Fruit fly (Drosophila melanogaster) whole organism, embryonic: ENCODE data around the gene smash.

Experiments used
- Asciz ChIP-seq: fragments of 200-800 bp; sonication (Bioruptor generic); optimal IDR thresholded peaks from 2 replicates; lab custom pipeline; 2017; ENCODE audit warnings: missing biosample characterization, mild to moderate bottlenecking, missing genetic modification characterization, missing genetic modification reagents
- Atf-2 ChIP-seq: fragments of 200-800 bp; sonication (Bioruptor generic); optimal IDR thresholded peaks from 2 replicates; lab custom pipeline; 2016; ENCODE audit warnings: missing biosample characterization, missing genetic modification characterization
- B-H1 ChIP-seq: fragments of 200-800 bp; sonication (Bioruptor generic); IDR thresholded peaks from 3 replicates; pipeline ENCODE4 v1.3.6; 2022; ENCODE audit warnings: missing biosample characterization, missing genetic modification characterization
- C15 ChIP-seq: fragments of 200-800 bp; sonication (Bioruptor generic); IDR thresholded peaks from 3 replicates; pipeline ENCODE4 v1.3.6; 2022; ENCODE audit warnings: missing biosample characterization, missing genetic modification characterization
- CG13624 ChIP-seq: fragments of 200-800 bp; sonication (Bioruptor generic); optimal IDR thresholded peaks from 2 replicates; lab custom pipeline; 2016; ENCODE audit warnings: missing biosample characterization, missing genetic modification characterization
- CG16779 ChIP-seq: fragments of 200-800 bp; sonication (Bioruptor generic); IDR thresholded peaks from 2 replicates; pipeline ENCODE4 v1.3.6; 2022; ENCODE audit warnings: missing biosample characterization, missing genetic modification characterization
- CG17361 ChIP-seq: fragments of 200-800 bp; sonication (Bioruptor generic); IDR thresholded peaks from 3 replicates; pipeline ENCODE4 v1.3.6; 2022; ENCODE audit warnings: missing biosample characterization, missing genetic modification characterization
- CG17385 ChIP-seq: fragments of 200-800 bp; sonication (Bioruptor generic); optimal IDR thresholded peaks from 3 replicates; lab custom pipeline; 2018; ENCODE audit warnings: missing biosample characterization, mild to moderate bottlenecking, missing genetic modification characterization
- CG1832 ChIP-seq: fragments of 200-800 bp; sonication (Bioruptor generic); optimal IDR thresholded peaks from 2 replicates; lab custom pipeline; 2017; ENCODE audit warnings: missing biosample characterization, mild to moderate bottlenecking, missing genetic modification characterization, inconsistent platforms
- CG2120 ChIP-seq: fragments of 200-800 bp; sonication (Bioruptor generic); optimal IDR thresholded peaks from 3 replicates; lab custom pipeline; 2016; ENCODE audit warnings: missing biosample characterization, missing genetic modification characterization
- CG2875 ChIP-seq: fragments of 200-800 bp; sonication (Bioruptor generic); optimal IDR thresholded peaks from 2 replicates; lab custom pipeline; 2017; ENCODE audit warnings: missing biosample characterization, mild to moderate bottlenecking, missing genetic modification characterization, missing genetic modification reagents
- CG31224 ChIP-seq: fragments of 200-800 bp; sonication (Bioruptor generic); IDR thresholded peaks from 2 replicates; pipeline ENCODE4 v1.3.6; 2022; ENCODE audit warnings: missing biosample characterization, missing genetic modification characterization
- CG33213 ChIP-seq: fragments of 200-800 bp; sonication (Bioruptor generic); optimal IDR thresholded peaks from 3 replicates; lab custom pipeline; 2016; ENCODE audit warnings: missing biosample characterization, missing genetic modification characterization
- CG34224 ChIP-seq: fragments of 200-800 bp; sonication (Bioruptor generic); IDR thresholded peaks from 3 replicates; pipeline ENCODE4 v1.3.6; 2022; ENCODE audit warnings: missing biosample characterization, missing genetic modification characterization; ENCODE audit not compliant: partially characterized antibody
- CG4707 ChIP-seq: fragments of 200-800 bp; sonication (Bioruptor generic); optimal IDR thresholded peaks from 2 replicates; lab custom pipeline; 2018; ENCODE audit warnings: missing biosample characterization, mild to moderate bottlenecking, missing genetic modification characterization, moderate library complexity
- CG5180 ChIP-seq: fragments of 200-800 bp; sonication (Bioruptor generic); optimal IDR thresholded peaks from 3 replicates; lab custom pipeline; 2017; ENCODE audit warnings: missing biosample characterization, missing genetic modification characterization, mild to moderate bottlenecking, moderate library complexity, missing genetic modification reagents
- CG6175 ChIP-seq: fragments of 200-800 bp; sonication (Bioruptor generic); IDR thresholded peaks from 3 replicates; pipeline ENCODE4 v1.3.6; 2022; ENCODE audit warnings: missing biosample characterization, missing genetic modification characterization
- CG6765 ChIP-seq: fragments of 200-800 bp; sonication (Bioruptor generic); optimal IDR thresholded peaks from 3 replicates; lab custom pipeline; 2017; ENCODE audit warnings: missing biosample characterization, mild to moderate bottlenecking, missing genetic modification characterization
- CG7357 ChIP-seq: fragments of 200-800 bp; sonication (Bioruptor generic); IDR thresholded peaks from 3 replicates; pipeline ENCODE4 v1.3.6; 2022; ENCODE audit warnings: missing biosample characterization, missing genetic modification characterization
- CG7928 ChIP-seq: fragments of 200-800 bp; sonication (Bioruptor generic); optimal IDR thresholded peaks from 2 replicates; lab custom pipeline; 2017; ENCODE audit warnings: missing biosample characterization, mild to moderate bottlenecking, missing genetic modification characterization
- CG8924 ChIP-seq: fragments of 200-800 bp; optimal IDR thresholded peaks from 3 replicates; lab custom pipeline; 2019; ENCODE audit warnings: missing biosample characterization, mild to moderate bottlenecking, missing genetic modification characterization, moderate library complexity
- D19A ChIP-seq: fragments of 200-800 bp; optimal IDR thresholded peaks from 3 replicates; lab custom pipeline; 2019; ENCODE audit warnings: missing biosample characterization, mild to moderate bottlenecking, missing genetic modification characterization, moderate library complexity
- Deaf1 ChIP-seq: fragments of 200-800 bp; optimal IDR thresholded peaks from 3 replicates; lab custom pipeline; 2019; ENCODE audit warnings: missing biosample characterization, mild to moderate bottlenecking, missing genetic modification characterization, moderate library complexity
- Eip74EF ChIP-seq, 2 experiments: fragments of 200-800 bp in 1 of 2; fragments of >200 bp in 1 of 2; sonication (Bioruptor generic) in 1 of 2; optimal IDR thresholded peaks; 2 replicates each; lab custom pipeline; 2017 to 2019; ENCODE audit warnings: missing biosample characterization in 2 of 2, missing genetic modification characterization in 2 of 2, mild to moderate bottlenecking in 1 of 2, moderate library complexity in 1 of 2
- Mrtf ChIP-seq: fragments of 200-800 bp; sonication (Bioruptor generic); IDR thresholded peaks from 3 replicates; pipeline ENCODE4 v1.3.6; 2022; ENCODE audit warnings: missing biosample characterization, missing genetic modification characterization
- Myb ChIP-seq: fragments of 200-800 bp; sonication (Bioruptor generic); optimal IDR thresholded peaks from 2 replicates; lab custom pipeline; 2016; ENCODE audit warnings: missing biosample characterization, missing genetic modification characterization
- Nf-YC ChIP-seq: fragments of 200-800 bp; optimal IDR thresholded peaks from 3 replicates; lab custom pipeline; 2019; ENCODE audit warnings: missing biosample characterization, mild to moderate bottlenecking, missing genetic modification characterization, moderate library complexity
- Vsx1 ChIP-seq: fragments of 200-800 bp; sonication (Bioruptor generic); optimal IDR thresholded peaks from 2 replicates; lab custom pipeline; 2017; ENCODE audit warnings: missing biosample characterization, mild to moderate bottlenecking, missing genetic modification characterization, missing genetic modification reagents
- YL-1 ChIP-seq: fragments of 200-800 bp; sonication (Bioruptor generic); optimal IDR thresholded peaks from 3 replicates; lab custom pipeline; 2017; ENCODE audit warnings: missing biosample characterization, mild to moderate bottlenecking, missing genetic modification characterization
- disco-r ChIP-seq: fragments of 200-800 bp; sonication (Bioruptor generic); optimal IDR thresholded peaks from 2 replicates; lab custom pipeline; 2016; ENCODE audit warnings: missing biosample characterization, missing genetic modification characterization
- fd96Cb ChIP-seq: fragments of 200-800 bp; sonication (Bioruptor generic); optimal IDR thresholded peaks from 2 replicates; lab custom pipeline; 2018; ENCODE audit warnings: missing biosample characterization, mild to moderate bottlenecking, missing genetic modification characterization, moderate library complexity
- gcm ChIP-seq: fragments of 200-800 bp; sonication (Bioruptor generic); optimal IDR thresholded peaks from 2 replicates; lab custom pipeline; 2019; ENCODE audit warnings: missing biosample characterization, mild to moderate bottlenecking, missing genetic modification characterization, moderate library complexity
- gro ChIP-seq: fragments of 200-800 bp; sonication (Bioruptor generic); optimal IDR thresholded peaks from 2 replicates; lab custom pipeline; 2016; ENCODE audit warnings: missing biosample characterization, missing genetic modification characterization
- gsb ChIP-seq: fragments of 200-800 bp; sonication (Bioruptor generic); IDR thresholded peaks from 2 replicates; pipeline ENCODE4 v1.3.6; 2022; ENCODE audit warnings: missing biosample characterization, missing genetic modification characterization
- gsb-n ChIP-seq: fragments of 200-800 bp; sonication (Bioruptor generic); optimal IDR thresholded peaks from 3 replicates; lab custom pipeline; 2018; ENCODE audit warnings: missing biosample characterization, mild to moderate bottlenecking, missing genetic modification characterization
- jumu ChIP-seq: fragments of 200-800 bp; sonication (Bioruptor generic); optimal IDR thresholded peaks from 3 replicates; lab custom pipeline; 2016; ENCODE audit warnings: missing biosample characterization, missing genetic modification characterization
- lmd ChIP-seq: fragments of 200-800 bp; sonication (Bioruptor generic); IDR thresholded peaks from 2 replicates; pipeline ENCODE4 v1.3.6; 2022; ENCODE audit warnings: missing biosample characterization, missing genetic modification characterization
- nerfin-1 ChIP-seq: fragments of 200-800 bp; sonication (Bioruptor generic); optimal IDR thresholded peaks from 3 replicates; lab custom pipeline; 2019; ENCODE audit warnings: missing biosample characterization, mild to moderate bottlenecking, missing genetic modification characterization, moderate library complexity
- nerfin-2 ChIP-seq: fragments of 200-800 bp; sonication (Bioruptor generic); IDR thresholded peaks from 2 replicates; pipeline ENCODE4 v1.3.6; 2022; ENCODE audit warnings: missing biosample characterization, missing genetic modification characterization; ENCODE audit not compliant: partially characterized antibody
- oc ChIP-seq: fragments of 200-800 bp; sonication (Bioruptor generic); optimal IDR thresholded peaks from 2 replicates; lab custom pipeline; 2018; ENCODE audit warnings: missing biosample characterization, mild to moderate bottlenecking, missing genetic modification characterization, moderate library complexity
- pita ChIP-seq: fragments of 200-800 bp; sonication (Bioruptor generic); optimal IDR thresholded peaks from 2 replicates; lab custom pipeline; 2017; ENCODE audit warnings: missing biosample characterization, mild to moderate bottlenecking, missing genetic modification characterization
- psq ChIP-seq: fragments of 200-800 bp; sonication (Bioruptor generic); optimal IDR thresholded peaks from 2 replicates; lab custom pipeline; 2017; ENCODE audit warnings: missing biosample characterization, missing genetic modification characterization
- run ChIP-seq: fragments of 200-800 bp; sonication (Bioruptor generic); optimal IDR thresholded peaks from 3 replicates; lab custom pipeline; 2018; ENCODE audit warnings: missing biosample characterization, mild to moderate bottlenecking, missing genetic modification characterization
- slbo ChIP-seq: fragments of 200-800 bp; sonication (Bioruptor generic); IDR thresholded peaks from 2 replicates; pipeline ENCODE4 v1.3.6; 2022; ENCODE audit warnings: missing biosample characterization, missing genetic modification characterization
- stwl ChIP-seq: fragments of 200-800 bp; sonication (Bioruptor generic); optimal IDR thresholded peaks from 3 replicates; lab custom pipeline; 2018; ENCODE audit warnings: missing biosample characterization, mild to moderate bottlenecking, missing genetic modification characterization, moderate library complexity
- vvl ChIP-seq: fragments of 200-800 bp; sonication (Bioruptor generic); IDR thresholded peaks from 2 replicates; pipeline ENCODE4 v1.3.6; 2022; ENCODE audit warnings: missing biosample characterization, missing genetic modification characterization
- z ChIP-seq: fragments of 200-800 bp; sonication (Bioruptor generic); IDR thresholded peaks from 3 replicates; pipeline ENCODE4 v1.3.6; 2022; ENCODE audit warnings: missing biosample characterization, missing genetic modification characterization
- zen ChIP-seq: fragments of 200-800 bp; sonication (Bioruptor generic); optimal IDR thresholded peaks from 3 replicates; lab custom pipeline; 2018; ENCODE audit warnings: missing biosample characterization, mild to moderate bottlenecking, missing genetic modification characterization, moderate library complexity
- zen2 ChIP-seq: fragments of 200-800 bp; sonication (Bioruptor generic); IDR thresholded peaks from 3 replicates; pipeline ENCODE4 v1.3.6; 2022; ENCODE audit warnings: missing biosample characterization, missing genetic modification characterization; ENCODE audit not compliant: partially characterized antibody

Gene smash

DNA sequence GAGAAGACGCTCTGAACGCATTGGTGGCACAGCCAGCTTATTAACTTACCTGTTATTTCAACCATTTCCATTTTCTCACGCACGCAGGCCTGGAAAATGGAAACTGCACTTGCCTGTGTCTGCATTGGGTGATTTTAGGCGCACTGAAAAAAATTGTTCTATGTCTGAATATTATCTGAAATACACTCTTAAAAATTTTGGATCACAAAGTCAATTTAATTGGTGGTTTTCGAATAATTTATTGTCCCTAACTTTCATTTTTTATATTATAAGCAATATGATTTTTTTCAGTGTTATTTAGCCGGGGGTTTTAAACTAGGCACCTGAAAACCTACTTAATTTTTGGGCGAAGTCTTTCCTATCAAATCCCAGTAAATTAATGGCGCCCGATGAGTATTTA, 3.7 kb downstream of the smash start (continued):
- TF ChIP-seq Nf-YC (peak; percentile 29), stwl (tag; lab: Kevin White, UChicago) (peak; percentile 59), Asciz (GFP tag; lab: Kevin White, UChicago) (peak; percentile 87), B-H1 (peak; percentile 71; the same call in 2 of the 3 replicates), Myb (GFP tag; lab: Kevin White, UChicago) (peak; percentile 22), zen2 (GFP tag; lab: Robert Waterston, UW) (no peak), oc (tag; lab: Kevin White, UChicago) (peak; percentile 16), CG2875 (peak; percentile 64), CG6175 (GFP tag; lab: Robert Waterston, UW) (no peak), CG17385 (peak; percentile 67), gcm (GFP tag; lab: Kevin White, UChicago) (peak; percentile 80), z (GFP tag; lab: Robert Waterston, UW) (peak; percentile 56; the same call in 1 of the 3 replicates), Vsx1 (GFP tag; lab: Kevin White, UChicago) (peak; percentile 88), CG8924 (tag; lab: Kevin White, UChicago) (peak; percentile 86), Deaf1 (peak; percentile 54), CG33213 (GFP tag; lab: Kevin White, UChicago) (peak; percentile 48), CG4707 (no peak), CG13624 (GFP tag; lab: Kevin White, UChicago) (peak; percentile 52), CG34224 (GFP tag; lab: Robert Waterston, UW) (no peak), Eip74EF (GFP tag; optimal IDR thresholded peaks at IDR 0.05; lab: Kevin White, UChicago) (peak in 1 of 2 experiments; percentile 14), gsb-n (tag; lab: Kevin White, UChicago) (peak; percentile 81), YL-1 (GFP tag; lab: Kevin White, UChicago) (no peak), CG2120 (GFP tag; lab: Kevin White, UChicago) (peak; percentile 51), CG6765 (GFP tag; lab: Kevin White, UChicago) (peak; percentile 8), vvl (GFP tag; lab: Robert Waterston, UW) (peak; percentile 94), D19A (tag; lab: Kevin White, UChicago) (peak; percentile 86), CG7928 (GFP tag; lab: Kevin White, UChicago) (peak; percentile 11), Atf-2 (GFP tag; lab: Kevin White, UChicago) (no peak), gro (GFP tag; lab: Kevin White, UChicago) (peak; percentile 40), pita (GFP tag; lab: Kevin White, UChicago) (no peak), CG17361 (GFP tag; lab: Robert Waterston, UW) (peak; percentile 91), Mrtf (GFP tag; lab: Robert Waterston, UW) (peak; percentile 56; the same call in 1 of the 3 replicates), lmd (GFP tag; lab: Robert Waterston, UW) (peak; percentile 77), CG16779 (GFP tag; lab: Robert Waterston, UW) (no peak), jumu (GFP tag; lab: Kevin White, UChicago) (peak; percentile 69), zen (peak; percentile 97), nerfin-2 (no peak), fd96Cb (tag; lab: Kevin White, UChicago) (peak; percentile 88), CG31224 (peak; percentile 51; the same call in 1 of the 2 replicates), run (peak; percentile 29), CG5180 (GFP tag; lab: Kevin White, UChicago) (peak; percentile 67), C15 (GFP tag; lab: Robert Waterston, UW) (0 out of 3 replicates have a peak, but pooled peaks have one; percentile 5), nerfin-1 (tag; lab: Kevin White, UChicago) (peak; percentile 82), disco-r (GFP tag; lab: Kevin White, UChicago) (peak; percentile 19), CG7357 (GFP tag; lab: Robert Waterston, UW) (peak; percentile 74), psq (GFP tag; lab: Kevin White, UChicago) (no peak), CG1832 (GFP tag; lab: Kevin White, UChicago) (no peak), gsb (no peak), slbo (peak; percentile 60)
